Worm (Caenorhabditis elegans) whole organism, early embryonic: ENCODE measurements around the gene F53F4.12.

ENCODE experiments used
- ets-7 ChIP-seq: sonication (generic microtip); optimal IDR thresholded peaks from 2 replicates; lab custom pipeline; 2016; ENCODE audit warnings: missing genotype, missing genetic modification characterization, missing compliant biosample characterization
- hmbx-1 ChIP-seq: sonication (generic microtip); optimal IDR thresholded peaks from 2 replicates; lab custom pipeline; 2016; ENCODE audit warnings: mild to moderate bottlenecking, missing genetic modification characterization, missing compliant biosample characterization

DNA sequence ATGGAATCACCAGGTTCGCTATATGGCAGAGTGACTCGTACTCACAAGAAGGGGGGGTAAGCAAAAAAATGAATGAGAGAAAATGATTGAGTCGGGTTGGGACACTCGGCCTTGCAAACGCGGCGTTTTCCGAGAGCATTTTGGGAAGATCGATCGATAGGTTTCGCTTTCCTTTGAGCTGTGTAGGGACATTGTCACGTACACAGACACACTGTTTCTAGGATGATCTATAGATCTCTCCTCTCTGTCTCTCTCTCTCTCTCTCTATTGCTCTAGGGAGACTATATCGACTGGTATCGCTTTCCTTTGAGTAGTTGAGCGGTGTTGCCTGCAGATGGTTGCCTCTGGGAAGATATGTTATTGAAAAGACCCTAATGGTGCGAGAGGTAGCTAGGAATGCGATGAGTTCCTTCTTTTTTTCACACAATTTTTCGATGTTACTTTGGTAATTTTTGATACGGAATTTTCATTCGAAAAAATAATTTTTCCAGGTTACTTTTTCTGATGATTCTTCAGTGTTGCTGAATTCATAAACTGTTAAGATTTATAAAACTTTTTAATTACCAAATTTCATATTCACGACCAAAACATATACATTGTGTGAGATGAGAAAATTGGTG is 24.0 kb downstream of the F53F4.12 start, which contains the start of gene H37A05.4:
- TF ChIP-seq hmbx-1 (tag; lab: Kevin White, UChicago) (no peak), ets-7 (tag; lab: Kevin White, UChicago) (no peak)
